Fruit fly (Drosophila melanogaster) whole organism, embryonic: ENCODE measurements around the gene CG31538.
A peak's percentile ranks its signal among the peaks of the same experiment; 100 is the strongest.

Source experiments
- Asciz ChIP-seq: fragments of 200-800 bp; sonication (Bioruptor generic); optimal IDR thresholded peaks from 2 replicates; lab custom pipeline; 2017; ENCODE audit warnings: missing biosample characterization, mild to moderate bottlenecking, missing genetic modification characterization, missing genetic modification reagents
- Bgb ChIP-seq: fragments of 200-800 bp; sonication (Bioruptor generic); IDR thresholded peaks from 2 replicates; pipeline ENCODE4 v1.3.6; 2022; ENCODE audit warnings: missing biosample characterization, missing genetic modification characterization; ENCODE audit not compliant: partially characterized antibody
- CG10209 ChIP-seq: fragments of 200-800 bp; sonication (Bioruptor generic); optimal IDR thresholded peaks from 3 replicates; lab custom pipeline; 2017; ENCODE audit warnings: missing biosample characterization, mild to moderate bottlenecking, missing genetic modification characterization, missing genetic modification reagents
- CG10321 ChIP-seq: fragments of 200-800 bp; sonication (Bioruptor generic); IDR thresholded peaks from 2 replicates; pipeline ENCODE4 v1.3.6; 2022; ENCODE audit warnings: missing biosample characterization, missing genetic modification characterization
- CG10431 ChIP-seq: fragments of 200-800 bp; sonication (Bioruptor generic); optimal IDR thresholded peaks from 3 replicates; lab custom pipeline; 2018; ENCODE audit warnings: missing biosample characterization, mild to moderate bottlenecking, missing genetic modification characterization
- CG12071 ChIP-seq: fragments of 200-800 bp; sonication (Bioruptor generic); optimal IDR thresholded peaks from 3 replicates; lab custom pipeline; 2018; ENCODE audit warnings: missing biosample characterization, mild to moderate bottlenecking, missing genetic modification characterization
- CG13894 ChIP-seq: fragments of 200-800 bp; sonication (Bioruptor generic); optimal IDR thresholded peaks from 3 replicates; lab custom pipeline; 2018; ENCODE audit warnings: missing biosample characterization, mild to moderate bottlenecking, missing genetic modification characterization, moderate library complexity
- CG14667 ChIP-seq: fragments of 200-800 bp; sonication (Bioruptor generic); IDR thresholded peaks from 2 replicates; pipeline ENCODE4 v1.3.6; 2022; ENCODE audit warnings: missing biosample characterization, missing genetic modification characterization
- CG15011 ChIP-seq: fragments of 200-800 bp; sonication (Bioruptor generic); optimal IDR thresholded peaks from 3 replicates; lab custom pipeline; 2018; ENCODE audit warnings: missing biosample characterization, mild to moderate bottlenecking, missing genetic modification characterization
- CG15073 ChIP-seq: fragments of 200-800 bp; sonication (Bioruptor generic); optimal IDR thresholded peaks from 2 replicates; lab custom pipeline; 2016; ENCODE audit warnings: missing biosample characterization, missing genetic modification characterization
- CG15479 ChIP-seq: fragments of 200-800 bp; sonication (Bioruptor generic); optimal IDR thresholded peaks from 3 replicates; lab custom pipeline; 2019; ENCODE audit warnings: missing biosample characterization, mild to moderate bottlenecking, missing genetic modification characterization, moderate library complexity
- CG17361 ChIP-seq: fragments of 200-800 bp; sonication (Bioruptor generic); IDR thresholded peaks from 3 replicates; pipeline ENCODE4 v1.3.6; 2022; ENCODE audit warnings: missing biosample characterization, missing genetic modification characterization
- CG17568 ChIP-seq: fragments of 200-800 bp; sonication (Bioruptor generic); optimal IDR thresholded peaks from 2 replicates; lab custom pipeline; 2018; ENCODE audit warnings: missing biosample characterization, mild to moderate bottlenecking, missing genetic modification characterization, moderate library complexity
- CG32532 ChIP-seq: fragments of 200-800 bp; sonication (Bioruptor generic); IDR thresholded peaks from 2 replicates; pipeline ENCODE4 v1.3.6; 2022; ENCODE audit warnings: missing biosample characterization, missing genetic modification characterization
- CG34224 ChIP-seq: fragments of 200-800 bp; sonication (Bioruptor generic); IDR thresholded peaks from 3 replicates; pipeline ENCODE4 v1.3.6; 2022; ENCODE audit warnings: missing biosample characterization, missing genetic modification characterization; ENCODE audit not compliant: partially characterized antibody
- CG4282 ChIP-seq: fragments of 200-800 bp; sonication (Bioruptor generic); optimal IDR thresholded peaks from 2 replicates; lab custom pipeline; 2016; ENCODE audit warnings: missing biosample characterization, missing genetic modification characterization
- CG4328 ChIP-seq: fragments of 200-800 bp; sonication (Bioruptor generic); optimal IDR thresholded peaks from 3 replicates; lab custom pipeline; 2017; ENCODE audit warnings: missing biosample characterization, missing genetic modification reagents, missing genetic modification characterization
- CG5180 ChIP-seq: fragments of 200-800 bp; sonication (Bioruptor generic); optimal IDR thresholded peaks from 3 replicates; lab custom pipeline; 2017; ENCODE audit warnings: missing biosample characterization, missing genetic modification characterization, mild to moderate bottlenecking, moderate library complexity, missing genetic modification reagents
- CG5245 ChIP-seq: fragments of 200-800 bp; sonication (Bioruptor generic); optimal IDR thresholded peaks from 3 replicates; lab custom pipeline; 2016; ENCODE audit warnings: missing biosample characterization, missing genetic modification characterization
- CG7745 ChIP-seq: fragments of 200-800 bp; sonication (Bioruptor generic); optimal IDR thresholded peaks from 2 replicates; lab custom pipeline; 2018; ENCODE audit warnings: missing biosample characterization, mild to moderate bottlenecking, missing genetic modification characterization, moderate library complexity
- CoRest ChIP-seq: fragments of 200-800 bp; sonication (Bioruptor generic); optimal IDR thresholded peaks from 3 replicates; lab custom pipeline; 2018; ENCODE audit warnings: missing biosample characterization, mild to moderate bottlenecking, missing genetic modification characterization, moderate library complexity
- Dp ChIP-seq: fragments of 200-800 bp; sonication (Bioruptor generic); optimal IDR thresholded peaks from 2 replicates; lab custom pipeline; 2018; ENCODE audit warnings: missing biosample characterization, mild to moderate bottlenecking, missing genetic modification characterization, moderate library complexity
- E2f2 ChIP-seq: fragments of 200-800 bp; sonication (Bioruptor generic); IDR thresholded peaks from 2 replicates; pipeline ENCODE4 v1.3.6; 2022; ENCODE audit warnings: missing biosample characterization, missing genetic modification characterization
- Fer2 ChIP-seq: fragments of 200-800 bp; sonication (Bioruptor generic); optimal IDR thresholded peaks from 2 replicates; lab custom pipeline; 2018; ENCODE audit warnings: missing biosample characterization, mild to moderate bottlenecking, missing genetic modification characterization, moderate library complexity
- Gug ChIP-seq: fragments of 200-800 bp; sonication (Bioruptor generic); IDR thresholded peaks from 4 replicates; pipeline ENCODE4 v1.3.6; 2022; ENCODE audit warnings: missing biosample characterization, missing genetic modification characterization
- HLH54F ChIP-seq: fragments of 200-800 bp; sonication (Bioruptor generic); optimal IDR thresholded peaks from 3 replicates; lab custom pipeline; 2016; ENCODE audit warnings: missing biosample characterization, missing genetic modification characterization
- Kr ChIP-seq: fragments of 200-800 bp; sonication (Bioruptor generic); optimal IDR thresholded peaks from 2 replicates; lab custom pipeline; 2017; ENCODE audit warnings: missing biosample characterization, mild to moderate bottlenecking, missing genetic modification characterization
- Lpt ChIP-seq: fragments of >200 bp; optimal IDR thresholded peaks from 2 replicates; lab custom pipeline; 2018; ENCODE audit warnings: missing biosample characterization, missing genetic modification characterization
- Max ChIP-seq: fragments of 200-800 bp; sonication (Bioruptor generic); optimal IDR thresholded peaks from 2 replicates; lab custom pipeline; 2016; ENCODE audit warnings: missing biosample characterization, mild to moderate bottlenecking, missing genetic modification characterization
- NFAT ChIP-seq: fragments of 200-800 bp; sonication (Bioruptor generic); IDR thresholded peaks from 2 replicates; pipeline ENCODE4 v1.3.6; 2022; ENCODE audit warnings: missing biosample characterization, missing genetic modification characterization
- Nf-YA ChIP-seq: fragments of 200-800 bp; sonication (Bioruptor generic); IDR thresholded peaks from 2 replicates; pipeline ENCODE4 v1.3.6; 2022; ENCODE audit warnings: missing biosample characterization, missing genetic modification characterization
- Six4 ChIP-seq: fragments of 200-800 bp; sonication (Bioruptor generic); optimal IDR thresholded peaks from 2 replicates; lab custom pipeline; 2016; ENCODE audit warnings: missing biosample characterization, missing genetic modification characterization
- cg ChIP-seq: fragments of 200-800 bp; sonication (Bioruptor generic); optimal IDR thresholded peaks from 3 replicates; lab custom pipeline; 2019; ENCODE audit warnings: missing biosample characterization, mild to moderate bottlenecking, missing genetic modification characterization, moderate library complexity
- chif ChIP-seq, 2 experiments: fragments of 200-800 bp; sonication (Bioruptor generic); optimal IDR thresholded peaks; 3 replicates each; lab custom pipeline; 2016; ENCODE audit warnings: missing biosample characterization in 2 of 2, missing genetic modification characterization in 2 of 2
- ems ChIP-seq: fragments of 200-800 bp; sonication (Bioruptor generic); optimal IDR thresholded peaks from 3 replicates; lab custom pipeline; 2016; ENCODE audit warnings: missing biosample characterization, missing genetic modification characterization
- ftz-f1 ChIP-seq: fragments of 200-800 bp; sonication (Bioruptor generic); optimal IDR thresholded peaks from 2 replicates; lab custom pipeline; 2016; ENCODE audit warnings: missing biosample characterization, missing genetic modification characterization
- hbn ChIP-seq: fragments of 200-800 bp; sonication (Bioruptor generic); IDR thresholded peaks from 2 replicates; pipeline ENCODE4 v1.3.6; 2022; ENCODE audit warnings: missing biosample characterization, missing genetic modification characterization; ENCODE audit not compliant: partially characterized antibody
- ind ChIP-seq: fragments of 200-800 bp; sonication (Bioruptor generic); optimal IDR thresholded peaks from 3 replicates; lab custom pipeline; 2016; ENCODE audit warnings: missing biosample characterization, missing genetic modification characterization
- jing ChIP-seq: fragments of 200-800 bp; sonication (Bioruptor generic); optimal IDR thresholded peaks from 2 replicates; lab custom pipeline; 2018; ENCODE audit warnings: missing biosample characterization, mild to moderate bottlenecking, missing genetic modification characterization
- knrl ChIP-seq: fragments of 200-800 bp; sonication (Bioruptor generic); IDR thresholded peaks from 3 replicates; pipeline ENCODE4 v1.3.6; 2022; ENCODE audit warnings: missing biosample characterization, missing genetic modification characterization; ENCODE audit not compliant: partially characterized antibody
- repo ChIP-seq: fragments of 200-800 bp; sonication (Bioruptor generic); optimal IDR thresholded peaks from 2 replicates; lab custom pipeline; 2016; ENCODE audit warnings: missing biosample characterization, missing genetic modification characterization
- slp2 ChIP-seq: fragments of 200-800 bp; sonication (Bioruptor generic); optimal IDR thresholded peaks from 2 replicates; lab custom pipeline; 2016; ENCODE audit warnings: missing biosample characterization, missing genetic modification characterization
- sr ChIP-seq: fragments of 200-800 bp; sonication (Bioruptor generic); IDR thresholded peaks from 3 replicates; pipeline ENCODE4 v1.3.6; 2022; ENCODE audit warnings: missing biosample characterization, missing genetic modification characterization
- tgo ChIP-seq: fragments of 200-800 bp; sonication (Bioruptor generic); IDR thresholded peaks from 3 replicates; pipeline ENCODE4 v1.3.6; 2022; ENCODE audit warnings: missing biosample characterization, missing genetic modification characterization
- twi ChIP-seq: fragments of 200-800 bp; optimal IDR thresholded peaks from 2 replicates; lab custom pipeline; 2019; ENCODE audit warnings: missing biosample characterization, mild to moderate bottlenecking, missing genetic modification characterization, moderate library complexity
- unpg ChIP-seq: fragments of 200-800 bp; sonication (Bioruptor generic); optimal IDR thresholded peaks from 3 replicates; lab custom pipeline; 2018; ENCODE audit warnings: missing biosample characterization, mild to moderate bottlenecking, missing genetic modification characterization, moderate library complexity
- z ChIP-seq: fragments of 200-800 bp; sonication (Bioruptor generic); IDR thresholded peaks from 3 replicates; pipeline ENCODE4 v1.3.6; 2022; ENCODE audit warnings: missing biosample characterization, missing genetic modification characterization

Gene CG31538

dm6 chr3R:5263311-5264250 lies 14.1 kb downstream of the CG31538 start (continued):
- TF ChIP-seq ems (GFP tag; lab: Kevin White, UChicago) (no peak), repo (no peak), tgo (GFP tag; lab: Robert Waterston, UW) (peak; percentile 66), chif (GFP tag; optimal IDR thresholded peaks at IDR 0.05; lab: Kevin White, UChicago) (peak; percentile 19 to 34), CG4328 (peak; percentile 88), Gug (GFP tag; lab: Robert Waterston, UW) (peak; percentile 60; the same call in 1 of the 4 replicates), CG5245 (GFP tag; lab: Kevin White, UChicago) (peak; percentile 52), CG4282 (GFP tag; lab: Kevin White, UChicago) (no peak), Bgb (no peak), CG15073 (GFP tag; lab: Kevin White, UChicago) (no peak), Fer2 (tag; lab: Kevin White, UChicago) (peak; percentile 61), Lpt (GFP tag; lab: Kevin White, UChicago) (no peak), unpg (GFP tag; lab: Kevin White, UChicago) (peak; percentile 83), CG10431 (GFP tag; lab: Kevin White, UChicago) (peak; percentile 13), cg (peak; percentile 97), CG15479 (GFP tag; lab: Kevin White, UChicago) (peak; percentile 74), CG5180 (GFP tag; lab: Kevin White, UChicago) (peak; percentile 57), Asciz (GFP tag; lab: Kevin White, UChicago) (peak; percentile 87), CG10321 (peak; percentile 71; the same call in 1 of the 2 replicates), CG13894 (tag; lab: Kevin White, UChicago) (peak; percentile 25), sr (GFP tag; lab: Robert Waterston, UW) (peak; percentile 100), CG34224 (GFP tag; lab: Robert Waterston, UW) (peak; percentile 37; the same call in 1 of the 3 replicates), slp2 (GFP tag; lab: Kevin White, UChicago) (no peak), CG12071 (GFP tag; lab: Kevin White, UChicago) (peak; percentile 55), CG17361 (GFP tag; lab: Robert Waterston, UW) (peak; percentile 97), Dp (GFP tag; lab: Kevin White, UChicago) (no peak), CG32532 (GFP tag; lab: Robert Waterston, UW) (peak; percentile 72; the same call in 1 of the 2 replicates), Kr (peak; percentile 37), Nf-YA (GFP tag; lab: Robert Waterston, UW) (peak; percentile 15; the same call in 1 of the 2 replicates), ind (GFP tag; lab: Kevin White, UChicago) (peak; percentile 83), CG14667 (GFP tag; lab: Robert Waterston, UW) (no peak; the same call in 1 of the 2 replicates), hbn (GFP tag; lab: Robert Waterston, UW) (0 out of 2 replicates have a peak, but pooled peaks have one; percentile 46), twi (peak; percentile 80), HLH54F (GFP tag; lab: Kevin White, UChicago) (no peak), CoRest (tag; lab: Kevin White, UChicago) (peak; percentile 94), jing (peak; percentile 41), z (GFP tag; lab: Robert Waterston, UW) (peak; percentile 26; the same call in 1 of the 3 replicates), knrl (GFP tag; lab: Robert Waterston, UW) (no peak), Six4 (peak; percentile 68), NFAT (GFP tag; lab: Robert Waterston, UW) (0 out of 2 replicates have a peak, but pooled peaks have one; percentile 29), Max (GFP tag; lab: Kevin White, UChicago) (peak; percentile 69), ftz-f1 (peak; percentile 83), CG7745 (tag; lab: Kevin White, UChicago) (no peak), E2f2 (GFP tag; lab: Robert Waterston, UW) (peak; percentile 58; the same call in 1 of the 2 replicates), CG15011 (GFP tag; lab: Kevin White, UChicago) (no peak), CG10209 (GFP tag; lab: Kevin White, UChicago) (peak; percentile 91), CG17568 (GFP tag; lab: Kevin White, UChicago) (peak; percentile 83)
